Fruit fly (Drosophila melanogaster) whole organism, pupa: ENCODE data around the gene CG14507.

Experiments
- CG10348 ChIP-seq: fragments of 200-800 bp; sonication (Bioruptor generic); IDR thresholded peaks from 2 replicates; pipeline ENCODE4 v1.3.6; 2022; ENCODE audit warnings: missing biosample characterization, missing genetic modification characterization
- CG12605 ChIP-seq: fragments of 200-800 bp; sonication (Bioruptor generic); IDR thresholded peaks from 2 replicates; pipeline ENCODE4 v1.3.6; 2022; ENCODE audit warnings: missing biosample characterization, missing genetic modification characterization
- CG13204 ChIP-seq: fragments of 200-800 bp; sonication (Bioruptor generic); optimal IDR thresholded peaks from 2 replicates; lab custom pipeline; 2018; ENCODE audit warnings: missing biosample characterization, mild to moderate bottlenecking, missing genetic modification characterization, moderate library complexity
- CG14655 ChIP-seq: fragments of 200-800 bp; sonication (Bioruptor generic); optimal IDR thresholded peaks from 3 replicates; lab custom pipeline; 2017; ENCODE audit warnings: mild to moderate bottlenecking, missing biosample characterization, missing genetic modification reagents, missing genetic modification characterization
- CG15710 ChIP-seq: fragments of 200-800 bp; sonication (Bioruptor generic); optimal IDR thresholded peaks from 2 replicates; lab custom pipeline; 2018; ENCODE audit warnings: missing biosample characterization, mild to moderate bottlenecking, missing genetic modification characterization, moderate library complexity
- CG17806 ChIP-seq: fragments of 200-800 bp; sonication (Bioruptor generic); optimal IDR thresholded peaks from 2 replicates; lab custom pipeline; 2018; ENCODE audit warnings: missing biosample characterization, mild to moderate bottlenecking, missing genetic modification characterization, moderate library complexity
- CG32121 ChIP-seq: fragments of 200-800 bp; sonication (Bioruptor generic); IDR thresholded peaks from 2 replicates; pipeline ENCODE4 v1.3.6; 2022; ENCODE audit warnings: missing biosample characterization, missing genetic modification characterization
- CG34367 ChIP-seq: fragments of 200-800 bp; sonication (Bioruptor generic); optimal IDR thresholded peaks from 2 replicates; lab custom pipeline; 2018; ENCODE audit warnings: missing biosample characterization, mild to moderate bottlenecking, missing genetic modification characterization
- CG4496 ChIP-seq: fragments of 200-800 bp; sonication (Bioruptor generic); IDR thresholded peaks from 3 replicates; pipeline ENCODE4 v1.3.6; 2022; ENCODE audit warnings: missing biosample characterization, missing genetic modification characterization
- CG8159 ChIP-seq: fragments of 200-800 bp; sonication (Bioruptor generic); optimal IDR thresholded peaks from 3 replicates; lab custom pipeline; 2018; ENCODE audit warnings: missing biosample characterization, mild to moderate bottlenecking, missing genetic modification characterization, moderate library complexity
- CG8301 ChIP-seq: fragments of 200-800 bp; sonication (Bioruptor generic); optimal IDR thresholded peaks from 2 replicates; lab custom pipeline; 2018; ENCODE audit warnings: missing biosample characterization, mild to moderate bottlenecking, missing genetic modification characterization
- CG9948 ChIP-seq: fragments of 200-800 bp; sonication (Bioruptor generic); optimal IDR thresholded peaks from 2 replicates; lab custom pipeline; 2018; ENCODE audit warnings: missing biosample characterization, mild to moderate bottlenecking, missing genetic modification characterization, moderate library complexity
- D1 ChIP-seq: fragments of 200-800 bp; sonication (Bioruptor generic); optimal IDR thresholded peaks from 2 replicates; lab custom pipeline; 2018; ENCODE audit warnings: missing biosample characterization, mild to moderate bottlenecking, missing genetic modification characterization, moderate library complexity
- EcR ChIP-seq: fragments of 200-800 bp; sonication (Bioruptor generic); optimal IDR thresholded peaks from 3 replicates; lab custom pipeline; 2019; ENCODE audit warnings: missing biosample characterization, missing genetic modification characterization, mild to moderate bottlenecking, moderate library complexity, missing genetic modification reagents
- Ets98B ChIP-seq: fragments of 200-800 bp; sonication (Bioruptor generic); IDR thresholded peaks from 2 replicates; pipeline ENCODE4 v1.3.6; 2022; ENCODE audit warnings: missing biosample characterization, missing genetic modification characterization
- Pif1A ChIP-seq: fragments of 200-800 bp; sonication (Bioruptor generic); optimal IDR thresholded peaks from 3 replicates; lab custom pipeline; 2016; ENCODE audit warnings: missing biosample characterization, missing genetic modification characterization
- Pif1B ChIP-seq: fragments of 200-800 bp; sonication (Bioruptor generic); optimal IDR thresholded peaks from 3 replicates; lab custom pipeline; 2016; ENCODE audit warnings: missing biosample characterization, missing genetic modification characterization
- Snoo ChIP-seq: fragments of 200-800 bp; sonication (Bioruptor generic); optimal IDR thresholded peaks from 3 replicates; lab custom pipeline; 2017; ENCODE audit warnings: missing biosample characterization, mild to moderate bottlenecking, missing genetic modification characterization, inconsistent platforms
- fd96Ca ChIP-seq: fragments of 200-800 bp; sonication (Bioruptor generic); IDR thresholded peaks from 3 replicates; pipeline ENCODE4 v1.3.6; 2022; ENCODE audit warnings: missing biosample characterization, missing genetic modification characterization
- gl ChIP-seq: fragments of 200-800 bp; sonication (Bioruptor generic); optimal IDR thresholded peaks from 2 replicates; lab custom pipeline; 2018; ENCODE audit warnings: missing biosample characterization, mild to moderate bottlenecking, missing genetic modification characterization
- rn ChIP-seq: fragments of 200-800 bp; sonication (Bioruptor generic); IDR thresholded peaks from 2 replicates; pipeline ENCODE4 v1.3.6; 2022; ENCODE audit warnings: missing biosample characterization, missing genetic modification characterization

CG14507 gene

dm6 chr3R:29204033-29204432 lies 23.5 kb downstream of the CG14507 start, which contains the start of gene Cyt-c1L:
Gene Cyt-c1L (minus strand): TSS chr3R:29204133.
- TF ChIP-seq CG8159 (tag; lab: Kevin White, UChicago) (no peak), CG10348 (no peak), CG12605 (no peak), CG9948 (tag; lab: Kevin White, UChicago) (no peak), D1 (tag; lab: Kevin White, UChicago) (no peak), rn (GFP tag; lab: Robert Waterston, UW) (no peak), Ets98B (GFP tag; lab: Robert Waterston, UW) (no peak), CG17806 (tag; lab: Kevin White, UChicago) (no peak), EcR (GFP tag; lab: Kevin White, UChicago) (no peak), CG4496 (GFP tag; lab: Robert Waterston, UW) (no peak), CG32121 (GFP tag; lab: Robert Waterston, UW) (no peak), gl (no peak), CG8301 (tag; lab: Kevin White, UChicago) (no peak), Pif1B (no peak), Snoo (tag; lab: Kevin White, UChicago) (no peak), CG14655 (GFP tag; lab: Kevin White, UChicago) (no peak)

dm6 chr3R:29202418-29202817 lies 25.1 kb downstream of the CG14507 start, which contains the start of gene Mesh1:
Gene Mesh1 (minus strand): TSS chr3R:29202525.
- no peak for TF ChIP-seq CG32121 (GFP tag; lab: Robert Waterston, UW)
- no peak for TF ChIP-seq CG4496 (GFP tag; lab: Robert Waterston, UW)
- TF ChIP-seq CG15710 (tag; lab: Kevin White, UChicago): no peak
- TF ChIP-seq CG8301 (tag; lab: Kevin White, UChicago): no peak
- TF ChIP-seq CG13204 (GFP tag; lab: Kevin White, UChicago): no peak
- no peak for TF ChIP-seq gl
- no peak for TF ChIP-seq CG17806 (tag; lab: Kevin White, UChicago)
- TF ChIP-seq, all 21 proteins: peak for 0

- peak; percentile 68 for TF ChIP-seq CG12605
- peak; percentile 99 for TF ChIP-seq EcR (GFP tag; lab: Kevin White, UChicago)
- peak; percentile 83 for TF ChIP-seq CG13204 (GFP tag; lab: Kevin White, UChicago)
- peak; percentile 55 for TF ChIP-seq CG15710 (tag; lab: Kevin White, UChicago)
- TF ChIP-seq Snoo (tag; lab: Kevin White, UChicago): peak; percentile 77
- TF ChIP-seq CG9948 (tag; lab: Kevin White, UChicago): peak; percentile 43
- TF ChIP-seq Pif1A (GFP tag; lab: Kevin White, UChicago): peak; percentile 73
- TF ChIP-seq D1 (tag; lab: Kevin White, UChicago): no peak
- peak; percentile 84 for TF ChIP-seq CG4496 (GFP tag; lab: Robert Waterston, UW)
- TF ChIP-seq CG10348: no peak
- TF ChIP-seq Pif1B: peak; percentile 82
- peak; percentile 78 for TF ChIP-seq CG14655 (GFP tag; lab: Kevin White, UChicago)
- TF ChIP-seq gl: peak; percentile 80
- peak; percentile 56 for TF ChIP-seq CG34367
- TF ChIP-seq rn (GFP tag; lab: Robert Waterston, UW): peak; percentile 59; the same call in 1 of the 2 replicates
- peak; percentile 59 for TF ChIP-seq CG17806 (tag; lab: Kevin White, UChicago)
- peak; percentile 88 for TF ChIP-seq fd96Ca (GFP tag; lab: Robert Waterston, UW)
- peak; percentile 69 for TF ChIP-seq CG32121 (GFP tag; lab: Robert Waterston, UW)
- TF ChIP-seq CG8159 (tag; lab: Kevin White, UChicago): peak; percentile 63
- peak; percentile 53 for TF ChIP-seq CG8301 (tag; lab: Kevin White, UChicago)
- peak; percentile 88 for TF ChIP-seq Ets98B (GFP tag; lab: Robert Waterston, UW)
- TF ChIP-seq, all 21 proteins: peak for 19
These were observed 27.5 kb downstream of the CG14507 start, which contains the start of gene CG11899 for dm6 chr3R:29199807-29200693. Gene CG11899 (plus strand): TSS chr3R:29200454.

- TF ChIP-seq CG12605 (no peak), CG15710 (tag; lab: Kevin White, UChicago) (no peak), Snoo (tag; lab: Kevin White, UChicago) (no peak), CG34367 (no peak)
These were observed 29.2 kb downstream of the CG14507 start for dm6 chr3R:29198299-29198698.

dm6 chr3R:29196967-29197611 lies 30.4 kb downstream of the CG14507 start, which contains the start of gene CG14515:
Gene CG14515 (plus strand): TSS chr3R:29197556.
- TF ChIP-seq CG4496 (GFP tag; lab: Robert Waterston, UW) (no peak; the same call in 2 of the 3 replicates), CG32121 (GFP tag; lab: Robert Waterston, UW) (0 out of 2 replicates have a peak, but pooled peaks have one; percentile 21), CG9948 (tag; lab: Kevin White, UChicago) (no peak), rn (GFP tag; lab: Robert Waterston, UW) (no peak), CG14655 (GFP tag; lab: Kevin White, UChicago) (peak; percentile 30), CG34367 (no peak), CG13204 (GFP tag; lab: Kevin White, UChicago) (no peak), D1 (tag; lab: Kevin White, UChicago) (no peak), CG8301 (tag; lab: Kevin White, UChicago) (no peak)
